Fruit fly (Drosophila melanogaster) whole organism: ENCODE measurements around the gene hkb.

Source experiments
- EcR ChIP-seq, 2 experiments: fragments of >200 bp; optimal IDR thresholded peaks; 2 replicates each; lab custom pipeline; 2017; ENCODE audit warnings: missing biosample characterization in 2 of 2, missing genetic modification characterization in 2 of 2, missing genetic modification reagents in 2 of 2
- pan ChIP-seq: fragments of >200 bp; optimal IDR thresholded peaks from 2 replicates; lab custom pipeline; 2017

DNA sequence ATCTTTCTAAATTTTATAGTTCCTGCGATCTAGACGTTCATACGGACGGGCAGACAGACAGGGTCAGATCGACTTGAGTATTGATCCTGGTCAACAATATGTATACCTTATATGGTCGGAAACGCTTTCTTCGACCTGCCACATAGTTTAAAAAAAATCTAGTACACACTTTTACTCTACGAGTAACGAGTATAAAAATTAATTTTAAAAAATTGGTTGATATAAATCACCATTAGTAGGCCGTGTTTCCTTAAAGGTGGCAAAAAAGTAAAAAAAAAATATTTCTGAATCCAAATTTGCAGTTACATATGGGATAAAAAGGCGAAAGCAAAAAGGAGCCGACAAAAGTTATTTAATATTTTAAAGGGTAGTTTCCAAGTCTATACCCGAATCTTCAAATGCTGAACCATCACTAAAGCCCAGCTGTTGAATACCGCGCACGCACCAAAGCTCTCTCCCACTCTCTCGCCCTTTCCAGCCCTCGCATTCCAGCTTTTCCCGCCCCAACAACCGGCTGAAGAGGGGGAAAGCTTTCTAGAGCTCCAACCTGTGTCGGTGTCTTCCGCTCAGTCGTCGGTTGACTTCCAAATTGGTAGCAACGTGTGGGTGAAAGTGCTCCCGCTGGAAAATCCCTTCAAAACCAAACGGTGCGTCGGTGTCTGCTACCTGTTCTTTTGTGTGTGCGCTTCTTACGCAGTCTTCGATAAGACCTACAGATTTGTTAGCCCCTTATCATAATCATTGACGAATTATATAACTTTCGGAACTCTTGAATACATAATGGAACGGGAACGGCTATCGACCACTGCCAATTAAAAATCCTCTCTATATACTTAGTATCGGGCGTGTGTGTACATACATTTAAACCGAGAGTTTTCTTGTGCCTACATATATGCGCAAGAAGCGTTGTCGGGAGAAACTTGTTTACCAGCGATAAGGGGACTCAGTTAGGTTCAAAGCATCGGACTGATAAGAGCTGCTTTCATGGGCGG is 32.2 kb upstream of the hkb start, which contains the start of gene Sfxn1-3:
- TF ChIP-seq pan (lab: Kevin White, UChicago) (peak; percentile 74), EcR (GFP tag; optimal IDR thresholded peaks at IDR 0.05; lab: Kevin White, UChicago) (no peak)
